Fruit fly (Drosophila melanogaster) whole organism, embryonic: ENCODE results near the gene CG3224.

ENCODE experiments used
- CG10565 ChIP-seq: fragments of 200-800 bp; sonication (Bioruptor generic); optimal IDR thresholded peaks from 3 replicates; lab custom pipeline; 2016; ENCODE audit warnings: missing biosample characterization, mild to moderate bottlenecking, missing genetic modification characterization
- CG10654 ChIP-seq: fragments of 200-800 bp; sonication (Bioruptor generic); optimal IDR thresholded peaks from 2 replicates; lab custom pipeline; 2016; ENCODE audit warnings: missing biosample characterization, missing genetic modification characterization
- CG11085 ChIP-seq: fragments of 200-800 bp; sonication (Bioruptor generic); IDR thresholded peaks from 2 replicates; pipeline ENCODE4 v1.3.6; 2022; ENCODE audit warnings: missing biosample characterization, missing genetic modification characterization
- CG11723 ChIP-seq: fragments of 200-800 bp; sonication (Bioruptor generic); optimal IDR thresholded peaks from 2 replicates; lab custom pipeline; 2017; ENCODE audit warnings: missing biosample characterization, mild to moderate bottlenecking, missing genetic modification characterization
- CG12071 ChIP-seq: fragments of 200-800 bp; sonication (Bioruptor generic); optimal IDR thresholded peaks from 3 replicates; lab custom pipeline; 2018; ENCODE audit warnings: missing biosample characterization, mild to moderate bottlenecking, missing genetic modification characterization
- CG13123 ChIP-seq: fragments of 200-800 bp; sonication (Bioruptor generic); optimal IDR thresholded peaks from 2 replicates; lab custom pipeline; 2016; ENCODE audit warnings: missing biosample characterization, missing genetic modification characterization
- CG13624 ChIP-seq: fragments of 200-800 bp; sonication (Bioruptor generic); optimal IDR thresholded peaks from 2 replicates; lab custom pipeline; 2016; ENCODE audit warnings: missing biosample characterization, missing genetic modification characterization
- CG14014 ChIP-seq: fragments of 200-800 bp; sonication (Bioruptor generic); IDR thresholded peaks from 2 replicates; pipeline ENCODE4 v1.3.6; 2022; ENCODE audit warnings: missing biosample characterization, missing genetic modification characterization
- CG16815 ChIP-seq: fragments of 200-800 bp; sonication (Bioruptor generic); optimal IDR thresholded peaks from 3 replicates; lab custom pipeline; 2017; ENCODE audit warnings: missing biosample characterization, mild to moderate bottlenecking, missing genetic modification characterization
- CG18764 ChIP-seq: fragments of 200-800 bp; sonication (Bioruptor generic); optimal IDR thresholded peaks from 3 replicates; lab custom pipeline; 2016; ENCODE audit warnings: missing biosample characterization, missing genetic modification characterization
- CG2129 ChIP-seq: fragments of 200-800 bp; sonication (Bioruptor generic); IDR thresholded peaks from 2 replicates; pipeline ENCODE4 v1.3.6; 2022; ENCODE audit warnings: missing biosample characterization, missing genetic modification characterization; ENCODE audit not compliant: partially characterized antibody
- CG31224 ChIP-seq: fragments of 200-800 bp; sonication (Bioruptor generic); IDR thresholded peaks from 2 replicates; pipeline ENCODE4 v1.3.6; 2022; ENCODE audit warnings: missing biosample characterization, missing genetic modification characterization
- CG32767 ChIP-seq: fragments of 200-800 bp; sonication (Bioruptor generic); IDR thresholded peaks from 2 replicates; pipeline ENCODE4 v1.3.6; 2022; ENCODE audit warnings: missing biosample characterization, missing genetic modification characterization
- CG34422 ChIP-seq: fragments of 200-800 bp; sonication (Bioruptor generic); IDR thresholded peaks from 3 replicates; pipeline ENCODE4 v1.3.6; 2022; ENCODE audit warnings: missing biosample characterization, missing genetic modification characterization
- CG42726 ChIP-seq: fragments of 200-800 bp; sonication (Bioruptor generic); IDR thresholded peaks from 2 replicates; pipeline ENCODE4 v1.3.6; 2022; ENCODE audit warnings: missing biosample characterization, missing genetic modification characterization; ENCODE audit not compliant: partially characterized antibody
- CG4424 ChIP-seq: fragments of 200-800 bp; sonication (Bioruptor generic); optimal IDR thresholded peaks from 3 replicates; lab custom pipeline; 2016; ENCODE audit warnings: missing biosample characterization, missing genetic modification characterization
- CG4730 ChIP-seq: fragments of 200-800 bp; sonication (Bioruptor generic); IDR thresholded peaks from 2 replicates; pipeline ENCODE4 v1.3.6; 2022; ENCODE audit warnings: missing biosample characterization, missing genetic modification characterization
- CG6654 ChIP-seq: fragments of 200-800 bp; sonication (Bioruptor generic); optimal IDR thresholded peaks from 2 replicates; lab custom pipeline; 2017; ENCODE audit warnings: missing biosample characterization, mild to moderate bottlenecking, missing genetic modification characterization
- CG7928 ChIP-seq: fragments of 200-800 bp; sonication (Bioruptor generic); optimal IDR thresholded peaks from 2 replicates; lab custom pipeline; 2017; ENCODE audit warnings: missing biosample characterization, mild to moderate bottlenecking, missing genetic modification characterization
- CG7987 ChIP-seq: fragments of 200-800 bp; sonication (Bioruptor generic); optimal IDR thresholded peaks from 2 replicates; lab custom pipeline; 2018; ENCODE audit warnings: missing biosample characterization, mild to moderate bottlenecking, missing genetic modification characterization, moderate library complexity
- CG8359 ChIP-seq: fragments of 200-800 bp; sonication (Bioruptor generic); optimal IDR thresholded peaks from 2 replicates; lab custom pipeline; 2017; ENCODE audit warnings: missing biosample characterization, mild to moderate bottlenecking, missing genetic modification characterization, borderline replicate concordance
- CG8478 ChIP-seq: fragments of >200 bp; optimal IDR thresholded peaks from 2 replicates; lab custom pipeline; 2018
- CG8765 ChIP-seq: fragments of 200-800 bp; sonication (Bioruptor generic); IDR thresholded peaks from 2 replicates; pipeline ENCODE4 v1.3.6; 2022; ENCODE audit warnings: missing biosample characterization, missing genetic modification characterization
- CG9797 ChIP-seq: fragments of 200-800 bp; sonication (Bioruptor generic); optimal IDR thresholded peaks from 3 replicates; lab custom pipeline; 2018; ENCODE audit warnings: missing biosample characterization, mild to moderate bottlenecking, missing genetic modification characterization
- D19A ChIP-seq: fragments of 200-800 bp; optimal IDR thresholded peaks from 3 replicates; lab custom pipeline; 2019; ENCODE audit warnings: missing biosample characterization, mild to moderate bottlenecking, missing genetic modification characterization, moderate library complexity
- Dek ChIP-seq: fragments of 200-800 bp; sonication (Bioruptor generic); optimal IDR thresholded peaks from 3 replicates; lab custom pipeline; 2019; ENCODE audit warnings: missing biosample characterization, mild to moderate bottlenecking, missing genetic modification characterization, moderate library complexity
- ERR ChIP-seq: fragments of 200-800 bp; sonication (Bioruptor generic); optimal IDR thresholded peaks from 2 replicates; lab custom pipeline; 2016; ENCODE audit warnings: missing biosample characterization, missing genetic modification characterization
- HLHmδ ChIP-seq: fragments of 200-800 bp; sonication (Bioruptor generic); optimal IDR thresholded peaks from 2 replicates; lab custom pipeline; 2018; ENCODE audit warnings: missing biosample characterization, mild to moderate bottlenecking, missing genetic modification characterization, moderate library complexity
- Hand ChIP-seq: fragments of 200-800 bp; sonication (Bioruptor generic); optimal IDR thresholded peaks from 2 replicates; lab custom pipeline; 2017; ENCODE audit warnings: mild to moderate bottlenecking, missing biosample characterization, missing genetic modification reagents, missing genetic modification characterization
- MTF-1 ChIP-seq: fragments of 200-800 bp; sonication (Bioruptor generic); optimal IDR thresholded peaks from 2 replicates; lab custom pipeline; 2018; ENCODE audit warnings: missing biosample characterization, mild to moderate bottlenecking, missing genetic modification characterization, borderline replicate concordance
- Max ChIP-seq: fragments of 200-800 bp; sonication (Bioruptor generic); optimal IDR thresholded peaks from 2 replicates; lab custom pipeline; 2016; ENCODE audit warnings: missing biosample characterization, mild to moderate bottlenecking, missing genetic modification characterization
- Poxn ChIP-seq: fragments of 200-800 bp; sonication (Bioruptor generic); IDR thresholded peaks from 2 replicates; pipeline ENCODE4 v1.3.6; 2022; ENCODE audit warnings: missing biosample characterization, missing genetic modification characterization
- ab ChIP-seq: fragments of 200-800 bp; sonication (Bioruptor generic); optimal IDR thresholded peaks from 2 replicates; lab custom pipeline; 2016; ENCODE audit warnings: missing biosample characterization, missing genetic modification characterization
- az2 ChIP-seq: fragments of 200-800 bp; sonication (Bioruptor generic); optimal IDR thresholded peaks from 3 replicates; lab custom pipeline; 2016; ENCODE audit warnings: missing biosample characterization, missing genetic modification characterization
- br ChIP-seq: fragments of >200 bp; optimal IDR thresholded peaks from 2 replicates; lab custom pipeline; 2017
- bsh ChIP-seq, 2 experiments: fragments of 200-800 bp; sonication (Bioruptor generic); optimal IDR thresholded peaks; 2 replicates each; lab custom pipeline; 2017 to 2018; ENCODE audit warnings: mild to moderate bottlenecking in 2 of 2, missing biosample characterization in 2 of 2, missing genetic modification characterization in 2 of 2, moderate library complexity in 1 of 2
- cad ChIP-seq: fragments of >200 bp; optimal IDR thresholded peaks from 2 replicates; lab custom pipeline; 2017; ENCODE audit warnings: missing biosample characterization, missing genetic modification characterization
- cg ChIP-seq: fragments of 200-800 bp; sonication (Bioruptor generic); optimal IDR thresholded peaks from 3 replicates; lab custom pipeline; 2019; ENCODE audit warnings: missing biosample characterization, mild to moderate bottlenecking, missing genetic modification characterization, moderate library complexity
- chif ChIP-seq, 2 experiments: fragments of 200-800 bp; sonication (Bioruptor generic); optimal IDR thresholded peaks; 3 replicates each; lab custom pipeline; 2016; ENCODE audit warnings: missing biosample characterization in 2 of 2, missing genetic modification characterization in 2 of 2
- crp ChIP-seq, 2 experiments: fragments of 200-800 bp; sonication (Bioruptor generic); optimal IDR thresholded peaks; 2 replicates in 1 of 2; 3 replicates in 1 of 2; lab custom pipeline; 2017; ENCODE audit warnings: missing biosample characterization in 2 of 2, missing genetic modification characterization in 2 of 2, mild to moderate bottlenecking in 1 of 2, moderate library complexity in 1 of 2
- grau ChIP-seq: fragments of 200-800 bp; optimal IDR thresholded peaks from 3 replicates; lab custom pipeline; 2019; ENCODE audit warnings: missing biosample characterization, mild to moderate bottlenecking, missing genetic modification characterization, moderate library complexity
- klu ChIP-seq: fragments of 200-800 bp; sonication (Bioruptor generic); IDR thresholded peaks from 2 replicates; pipeline ENCODE4 v1.3.6; 2022; ENCODE audit warnings: missing biosample characterization, missing genetic modification characterization
- pb ChIP-seq: fragments of 200-800 bp; sonication (Bioruptor generic); optimal IDR thresholded peaks from 3 replicates; lab custom pipeline; 2016; ENCODE audit warnings: missing biosample characterization, missing genetic modification characterization
- prd ChIP-seq, 3 experiments: fragments of >200 bp in 2 of 3; fragments of 200-800 bp in 1 of 3; sonication (Bioruptor generic) in 1 of 3; optimal IDR thresholded peaks in 2 of 3; IDR thresholded peaks in 1 of 3; 2 replicates in 2 of 3; 3 replicates in 1 of 3; pipeline versions ENCODE4 v1.3.6 to Lab custom; 2017 to 2022; ENCODE audit warnings: missing biosample characterization in 1 of 3, missing genetic modification characterization in 1 of 3
- row ChIP-seq: fragments of 200-800 bp; sonication (Bioruptor generic); IDR thresholded peaks from 3 replicates; pipeline ENCODE4 v1.3.6; 2022; ENCODE audit warnings: missing biosample characterization, missing genetic modification characterization
- sens-2 ChIP-seq: fragments of 200-800 bp; sonication (Bioruptor generic); IDR thresholded peaks from 2 replicates; pipeline ENCODE4 v1.3.6; 2022; ENCODE audit warnings: missing biosample characterization, missing genetic modification characterization
- seq ChIP-seq: fragments of 200-800 bp; sonication (Bioruptor generic); IDR thresholded peaks from 2 replicates; pipeline ENCODE4 v1.3.6; 2022; ENCODE audit warnings: missing biosample characterization, missing genetic modification characterization
- sna ChIP-seq: fragments of 200-800 bp; sonication (Bioruptor generic); IDR thresholded peaks from 2 replicates; pipeline ENCODE4 v1.3.6; 2022; ENCODE audit warnings: missing biosample characterization, missing genetic modification characterization; ENCODE audit not compliant: partially characterized antibody
- trh ChIP-seq: fragments of 200-800 bp; sonication (Bioruptor generic); optimal IDR thresholded peaks from 2 replicates; lab custom pipeline; 2016; ENCODE audit warnings: missing biosample characterization, missing genetic modification characterization
- wdn ChIP-seq: fragments of 200-800 bp; sonication (Bioruptor generic); IDR thresholded peaks from 2 replicates; pipeline ENCODE4 v1.3.6; 2022; ENCODE audit warnings: missing biosample characterization, missing genetic modification characterization
- wek ChIP-seq: fragments of 200-800 bp; sonication (Bioruptor generic); optimal IDR thresholded peaks from 3 replicates; lab custom pipeline; 2018; ENCODE audit warnings: missing biosample characterization, mild to moderate bottlenecking, missing genetic modification characterization, moderate library complexity

Gene CG3224

DNA sequence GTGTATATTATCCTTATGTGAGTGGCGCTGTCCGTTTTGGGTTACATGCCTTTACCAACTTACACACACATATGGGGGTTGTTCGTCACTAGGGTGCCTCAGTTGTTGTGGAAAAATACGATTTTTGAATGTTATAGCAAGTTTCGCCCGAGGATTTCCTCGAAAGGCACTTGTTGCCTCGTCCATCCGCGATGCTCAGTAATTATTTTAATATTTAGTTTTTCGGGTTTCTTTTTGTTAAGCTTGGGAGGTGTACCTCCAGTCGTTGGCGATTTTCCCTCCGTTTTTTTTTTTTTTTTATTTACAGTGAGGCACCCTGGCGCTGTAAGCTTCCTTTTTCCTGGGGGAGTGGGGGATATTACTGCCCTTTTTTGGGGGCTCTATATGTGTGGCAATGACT is 35.2 kb upstream of the CG3224 start (continued):
- TF ChIP-seq CG7987 (no peak), grau (tag; lab: Kevin White, UChicago) (peak; percentile 75), HLHmδ (no peak), CG4730 (0 out of 2 replicates have a peak, but pooled peaks have one; percentile 22), CG34422 (GFP tag; lab: Robert Waterston, UW) (no peak), CG13123 (no peak), CG8478 (no peak), CG11085 (GFP tag; lab: Robert Waterston, UW) (no peak), D19A (tag; lab: Kevin White, UChicago) (peak; percentile 52), CG14014 (GFP tag; lab: Robert Waterston, UW) (peak; percentile 69; the same call in 1 of the 2 replicates), CG9797 (GFP tag; lab: Kevin White, UChicago) (no peak), CG4424 (GFP tag; lab: Kevin White, UChicago) (peak; percentile 58), CG6654 (GFP tag; lab: Kevin White, UChicago) (peak; percentile 25), sna (GFP tag; lab: Robert Waterston, UW) (no peak), CG18764 (GFP tag; lab: Kevin White, UChicago) (peak; percentile 8), Max (GFP tag; lab: Kevin White, UChicago) (peak; percentile 15), CG16815 (GFP tag; lab: Kevin White, UChicago) (peak; percentile 28), chif (GFP tag; optimal IDR thresholded peaks at IDR 0.05; lab: Kevin White, UChicago) (peak; percentile 41 to 59), az2 (peak; percentile 55), Poxn (GFP tag; lab: Robert Waterston, UW) (no peak), CG8359 (GFP tag; lab: Kevin White, UChicago) (no peak), CG12071 (peak; percentile 39), cad (no peak), CG13624 (GFP tag; lab: Kevin White, UChicago) (peak; percentile 38), CG32767 (0 out of 2 replicates have a peak, but pooled peaks have one; percentile 18), CG8765 (GFP tag; lab: Robert Waterston, UW) (0 out of 2 replicates have a peak, but pooled peaks have one; percentile 16), Dek (tag; lab: Kevin White, UChicago) (peak; percentile 66), br (no peak), wek (no peak), trh (GFP tag; lab: Kevin White, UChicago) (no peak), CG11723 (GFP tag; lab: Kevin White, UChicago) (peak; percentile 65), cg (GFP tag; lab: Kevin White, UChicago) (peak; percentile 35), pb (GFP tag; lab: Kevin White, UChicago) (no peak), MTF-1 (GFP tag; lab: Kevin White, UChicago) (peak; percentile 47), CG2129 (GFP tag; lab: Robert Waterston, UW) (no peak), Hand (GFP tag; lab: Kevin White, UChicago) (peak; percentile 90), ab (GFP tag; lab: Kevin White, UChicago) (no peak), CG10654 (no peak), crp (GFP tag; optimal IDR thresholded peaks at IDR 0.05; lab: Kevin White, UChicago) (no peak), wdn (no peak), CG7928 (GFP tag; lab: Kevin White, UChicago) (no peak), prd (optimal IDR thresholded peaks at IDR 0.05; lab: Kevin White, UChicago) (no peak), prd (GFP tag; IDR thresholded peaks at IDR 0.05; lab: Robert Waterston, UW) (peak; percentile 63), sens-2 (GFP tag; lab: Robert Waterston, UW) (peak; percentile 75), ERR (GFP tag; lab: Kevin White, UChicago) (peak; percentile 18), bsh (GFP tag; optimal IDR thresholded peaks at IDR 0.05; lab: Kevin White, UChicago) (peak; percentile 61 to 74), CG10565 (GFP tag; lab: Kevin White, UChicago) (no peak), seq (GFP tag; lab: Robert Waterston, UW) (peak; percentile 75), row (peak; percentile 85), CG42726 (no peak), CG31224 (no peak), klu (no peak)
